Worm (Caenorhabditis elegans): ENCODE results near the gene hcp-1.

hcp-1 gene

DNA sequence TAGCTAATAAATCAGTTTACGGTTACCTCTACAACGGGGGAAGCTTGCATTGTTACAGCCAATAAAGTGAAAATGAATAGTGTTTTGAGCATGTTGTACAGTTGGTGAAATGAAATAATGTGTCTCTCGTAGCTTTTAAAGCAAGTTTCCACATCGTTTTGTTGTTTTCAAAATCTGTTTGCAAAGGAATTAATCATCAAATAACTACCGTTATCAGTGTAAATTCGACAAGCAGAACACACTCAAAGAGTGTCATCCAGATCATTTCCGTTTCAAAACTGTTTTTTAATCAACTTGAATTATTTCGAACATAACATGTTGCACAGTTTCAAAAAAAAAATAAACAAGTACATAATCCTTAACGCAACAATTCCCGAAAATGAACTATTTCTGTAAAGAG is 37.0 kb upstream of the hcp-1 start, which contains the start of gene spp-27:
Gene spp-27 (minus strand): TSS at position 101 of the 400 bp plus-strand sequence.
- TF ChIP-seq tra-4 (tag; optimal IDR thresholded peaks at IDR 0.05) (no peak), aly-1 (tag; optimal IDR thresholded peaks at IDR 0.05) (no peak), tbx-11 (GFP tag; IDR thresholded peaks at IDR 0.05) (no peak), ets-7 (tag; optimal IDR thresholded peaks at IDR 0.05) (no peak), B0310.2 (tag; optimal IDR thresholded peaks at IDR 0.05) (no peak), scrt-1 (GFP tag; IDR thresholded peaks at IDR 0.05) (no peak), pes-1 (GFP tag; IDR thresholded peaks at IDR 0.05) (no peak), ama-1 (optimal IDR thresholded peaks at IDR 0.05) (no peak), hnd-1 (tag; optimal IDR thresholded peaks at IDR 0.05) (no peak), hmg-4 (GFP tag; optimal IDR thresholded peaks at IDR 0.05) (no peak)

- TF ChIP-seq hmbx-1 (tag; optimal IDR thresholded peaks at IDR 0.05): no peak
- no peak for TF ChIP-seq hnd-1 (tag; optimal IDR thresholded peaks at IDR 0.05)
- TF ChIP-seq tbx-11 (GFP tag; IDR thresholded peaks at IDR 0.05): no peak
- TF ChIP-seq ceh-36 (tag; optimal IDR thresholded peaks at IDR 0.05): no peak
- no peak for TF ChIP-seq pes-1 (GFP tag; IDR thresholded peaks at IDR 0.05)
- TF ChIP-seq ets-7 (tag; optimal IDR thresholded peaks at IDR 0.05): no peak
These were observed 35.9 kb upstream of the hcp-1 start, which contains the start of gene spp-20 for ce11 chrV:6558103-6558502. Gene spp-20 (minus strand): TSS chrV:6558203.

DNA sequence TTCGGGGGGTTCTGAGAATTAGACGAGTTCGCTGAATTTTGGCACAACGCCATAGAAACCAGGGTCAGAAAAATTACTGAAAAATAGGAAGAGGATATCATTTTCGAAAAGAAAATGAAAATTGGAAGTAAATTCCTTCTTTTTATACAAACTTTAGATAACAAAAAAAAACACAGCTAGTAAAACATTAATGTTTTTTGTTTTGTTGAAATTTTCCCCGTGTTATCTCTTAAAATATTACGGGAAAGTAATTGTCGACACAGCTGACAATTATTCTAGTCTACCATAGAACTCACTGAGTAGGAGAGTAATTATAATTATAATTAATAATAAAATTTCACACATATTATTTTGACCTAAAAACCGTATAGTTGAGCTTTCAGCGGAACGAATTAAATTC is 34.9 kb upstream of the hcp-1 start, which contains the start of gene spp-26:
Gene spp-26 (minus strand): TSS at position 101 of the 400 bp plus-strand sequence.
- no peak for TF ChIP-seq B0310.2 (tag; optimal IDR thresholded peaks at IDR 0.05)
- no peak for TF ChIP-seq ceh-13 (GFP tag; optimal IDR thresholded peaks at IDR 0.05)
- no peak for TF ChIP-seq tbx-37 (GFP tag; conservative IDR thresholded peaks at IDR 0.05)
- no peak for TF ChIP-seq hmbx-1 (tag; optimal IDR thresholded peaks at IDR 0.05)
- TF ChIP-seq ama-1 (optimal IDR thresholded peaks at IDR 0.05): no peak
- TF ChIP-seq tra-4 (tag; optimal IDR thresholded peaks at IDR 0.05): no peak
- no peak for TF ChIP-seq flt-1 (GFP tag; IDR thresholded peaks at IDR 0.05)
- no peak for TF ChIP-seq F13C5.2 (tag; optimal IDR thresholded peaks at IDR 0.05)
- no peak for TF ChIP-seq tbx-11 (GFP tag; IDR thresholded peaks at IDR 0.05)
- no peak for TF ChIP-seq scrt-1 (GFP tag; IDR thresholded peaks at IDR 0.05)
- no peak for TF ChIP-seq sea-1 (GFP tag; conservative IDR thresholded peaks at IDR 0.05)
- TF ChIP-seq pes-1 (GFP tag; IDR thresholded peaks at IDR 0.05): no peak

DNA sequence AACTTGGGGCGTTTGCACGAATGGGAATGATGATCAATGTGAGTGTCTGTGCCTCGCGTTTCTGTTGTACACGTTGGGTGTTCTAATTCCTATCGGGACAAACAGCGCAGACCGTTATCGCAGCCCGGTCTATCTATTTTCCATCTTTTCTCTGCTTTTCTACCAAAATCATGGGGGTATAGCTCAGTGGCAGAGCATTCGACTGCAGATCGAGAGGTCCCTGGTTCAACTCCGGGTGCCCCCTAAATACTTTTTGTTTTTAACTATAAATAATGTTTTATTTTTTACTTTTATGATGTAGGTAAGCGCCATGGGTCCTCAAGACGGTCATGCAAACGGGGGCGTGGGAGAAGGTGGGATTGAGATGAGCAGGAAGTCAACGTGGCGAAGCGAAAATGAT is 34.4 kb upstream of the hcp-1 start:
- 0 out of 2 replicates have a peak, but pooled peaks have one; percentile 52 for TF ChIP-seq tbx-11 (GFP tag; IDR thresholded peaks at IDR 0.05)
- TF ChIP-seq B0310.2 (tag; optimal IDR thresholded peaks at IDR 0.05): no peak
- TF ChIP-seq ama-1 (optimal IDR thresholded peaks at IDR 0.05): no peak

ce11 chrV:6561592-6561991 is 32.4 kb upstream of the hcp-1 start, which contains the start of gene spp-19:
Gene spp-19 (minus strand): TSS chrV:6561692.
- no peak for TF ChIP-seq ceh-13 (GFP tag; optimal IDR thresholded peaks at IDR 0.05)
- no peak for TF ChIP-seq flt-1 (GFP tag; IDR thresholded peaks at IDR 0.05)
- no peak for TF ChIP-seq scrt-1 (GFP tag; IDR thresholded peaks at IDR 0.05)
- TF ChIP-seq pes-1 (GFP tag; IDR thresholded peaks at IDR 0.05): no peak
- TF ChIP-seq tbx-11 (GFP tag; IDR thresholded peaks at IDR 0.05): no peak
- no peak for TF ChIP-seq ama-1 (optimal IDR thresholded peaks at IDR 0.05)
- TF ChIP-seq hmbx-1 (tag; optimal IDR thresholded peaks at IDR 0.05): no peak
- no peak for TF ChIP-seq aly-1 (tag; optimal IDR thresholded peaks at IDR 0.05)
- TF ChIP-seq ets-7 (tag; optimal IDR thresholded peaks at IDR 0.05): no peak
- TF ChIP-seq tra-4 (tag; optimal IDR thresholded peaks at IDR 0.05): no peak
- no peak for TF ChIP-seq tbx-37 (GFP tag; conservative IDR thresholded peaks at IDR 0.05)
- TF ChIP-seq hmg-4 (GFP tag; optimal IDR thresholded peaks at IDR 0.05): no peak
- TF ChIP-seq ceh-36 (tag; optimal IDR thresholded peaks at IDR 0.05): no peak
- no peak for TF ChIP-seq sea-1 (GFP tag; conservative IDR thresholded peaks at IDR 0.05)
- TF ChIP-seq hnd-1 (tag; optimal IDR thresholded peaks at IDR 0.05): no peak
- TF ChIP-seq B0310.2 (tag; optimal IDR thresholded peaks at IDR 0.05): no peak
- TF ChIP-seq F13C5.2 (tag; optimal IDR thresholded peaks at IDR 0.05): no peak

- TF ChIP-seq flt-1 (GFP tag; IDR thresholded peaks at IDR 0.05): no peak
- no peak for TF ChIP-seq sea-1 (GFP tag; conservative IDR thresholded peaks at IDR 0.05)
- TF ChIP-seq hnd-1 (tag; optimal IDR thresholded peaks at IDR 0.05): no peak
- TF ChIP-seq F13C5.2 (tag; optimal IDR thresholded peaks at IDR 0.05): no peak
- no peak for TF ChIP-seq ceh-36 (tag; optimal IDR thresholded peaks at IDR 0.05)
- TF ChIP-seq ceh-13 (GFP tag; optimal IDR thresholded peaks at IDR 0.05): no peak
- TF ChIP-seq tbx-37 (GFP tag; conservative IDR thresholded peaks at IDR 0.05): no peak
- no peak for TF ChIP-seq aly-1 (tag; optimal IDR thresholded peaks at IDR 0.05)
- TF ChIP-seq ama-1 (optimal IDR thresholded peaks at IDR 0.05): no peak
- no peak for TF ChIP-seq pes-1 (GFP tag; IDR thresholded peaks at IDR 0.05)
- TF ChIP-seq tra-4 (tag; optimal IDR thresholded peaks at IDR 0.05): no peak
- no peak for TF ChIP-seq ets-7 (tag; optimal IDR thresholded peaks at IDR 0.05)
- no peak for TF ChIP-seq hmbx-1 (tag; optimal IDR thresholded peaks at IDR 0.05)
- no peak for TF ChIP-seq scrt-1 (GFP tag; IDR thresholded peaks at IDR 0.05)
- no peak for TF ChIP-seq B0310.2 (tag; optimal IDR thresholded peaks at IDR 0.05)
- TF ChIP-seq hmg-4 (GFP tag; optimal IDR thresholded peaks at IDR 0.05): no peak
These were observed 28.1 kb upstream of the hcp-1 start, which contains the start of gene K04A8.1 for ce11 chrV:6565851-6566386. Gene K04A8.1 (plus strand): TSS chrV:6566336.

DNA sequence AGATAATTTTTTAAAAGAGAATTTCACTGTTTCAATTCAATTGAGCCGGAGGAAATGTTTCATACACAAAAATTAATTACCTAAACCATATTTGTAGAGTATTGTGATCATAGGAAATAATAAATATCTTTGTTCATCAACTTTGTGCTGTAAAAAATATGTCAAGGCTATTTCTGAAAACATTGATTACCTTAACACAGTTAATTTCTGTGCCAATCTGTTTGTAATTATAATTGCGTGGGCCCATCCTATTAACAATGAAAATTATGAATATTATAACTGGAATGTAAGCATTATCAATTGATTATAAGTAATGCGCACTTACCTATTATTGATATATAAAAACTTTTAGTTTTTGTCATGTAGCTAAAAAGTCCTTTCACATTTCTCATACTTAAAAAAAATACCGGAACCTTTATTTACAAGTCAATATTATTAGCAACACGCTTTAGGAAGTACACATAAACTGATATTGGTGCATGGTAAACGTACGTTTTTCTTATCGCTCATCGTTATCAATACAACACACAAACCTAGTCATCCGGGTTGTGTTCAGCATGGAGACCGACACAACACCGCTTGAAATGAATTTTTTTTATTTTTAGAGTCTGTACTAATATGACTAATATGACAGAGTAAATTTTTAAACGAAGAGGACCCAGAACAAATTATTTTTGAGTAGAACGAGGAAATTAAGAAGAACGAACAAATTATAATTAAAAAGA is 18.4 kb upstream of the hcp-1 start, which contains the start of gene fut-2:
Gene fut-2 (minus strand): TSS at position 485 of the 725 bp plus-strand sequence.
- TF ChIP-seq hnd-1 (tag; optimal IDR thresholded peaks at IDR 0.05) (no peak), B0310.2 (tag; optimal IDR thresholded peaks at IDR 0.05) (no peak), scrt-1 (GFP tag; IDR thresholded peaks at IDR 0.05) (no peak), ama-1 (optimal IDR thresholded peaks at IDR 0.05) (no peak), hmbx-1 (tag; optimal IDR thresholded peaks at IDR 0.05) (no peak), F13C5.2 (tag; optimal IDR thresholded peaks at IDR 0.05) (no peak), tra-4 (tag; optimal IDR thresholded peaks at IDR 0.05) (no peak), hmg-4 (GFP tag; optimal IDR thresholded peaks at IDR 0.05) (no peak), sea-1 (GFP tag; conservative IDR thresholded peaks at IDR 0.05) (no peak), pes-1 (GFP tag; IDR thresholded peaks at IDR 0.05) (no peak), ets-7 (tag; optimal IDR thresholded peaks at IDR 0.05) (no peak), ceh-36 (tag; optimal IDR thresholded peaks at IDR 0.05) (no peak), flt-1 (GFP tag; IDR thresholded peaks at IDR 0.05) (no peak), ceh-13 (GFP tag; optimal IDR thresholded peaks at IDR 0.05) (no peak), aly-1 (tag; optimal IDR thresholded peaks at IDR 0.05) (no peak), tbx-37 (GFP tag; conservative IDR thresholded peaks at IDR 0.05) (no peak), tbx-11 (GFP tag; IDR thresholded peaks at IDR 0.05) (no peak)

Data from whole organism, early embryonic.